Fruit fly (Drosophila melanogaster) whole organism, pupa: ENCODE results near the gene PpV.

ENCODE experiments used
- CG17806 ChIP-seq: fragments of 200-800 bp; sonication (Bioruptor generic); optimal IDR thresholded peaks from 2 replicates; lab custom pipeline; 2018; ENCODE audit warnings: missing biosample characterization, mild to moderate bottlenecking, missing genetic modification characterization, moderate library complexity
- CG32121 ChIP-seq: fragments of 200-800 bp; sonication (Bioruptor generic); IDR thresholded peaks from 2 replicates; pipeline ENCODE4 v1.3.6; 2022; ENCODE audit warnings: missing biosample characterization, missing genetic modification characterization
- CG34367 ChIP-seq: fragments of 200-800 bp; sonication (Bioruptor generic); optimal IDR thresholded peaks from 2 replicates; lab custom pipeline; 2018; ENCODE audit warnings: missing biosample characterization, mild to moderate bottlenecking, missing genetic modification characterization
- CG8159 ChIP-seq: fragments of 200-800 bp; sonication (Bioruptor generic); optimal IDR thresholded peaks from 3 replicates; lab custom pipeline; 2018; ENCODE audit warnings: missing biosample characterization, mild to moderate bottlenecking, missing genetic modification characterization, moderate library complexity
- CG8301 ChIP-seq: fragments of 200-800 bp; sonication (Bioruptor generic); optimal IDR thresholded peaks from 2 replicates; lab custom pipeline; 2018; ENCODE audit warnings: missing biosample characterization, mild to moderate bottlenecking, missing genetic modification characterization
- CG9948 ChIP-seq: fragments of 200-800 bp; sonication (Bioruptor generic); optimal IDR thresholded peaks from 2 replicates; lab custom pipeline; 2018; ENCODE audit warnings: missing biosample characterization, mild to moderate bottlenecking, missing genetic modification characterization, moderate library complexity
- D1 ChIP-seq: fragments of 200-800 bp; sonication (Bioruptor generic); optimal IDR thresholded peaks from 2 replicates; lab custom pipeline; 2018; ENCODE audit warnings: missing biosample characterization, mild to moderate bottlenecking, missing genetic modification characterization, moderate library complexity
- EcR ChIP-seq: fragments of 200-800 bp; sonication (Bioruptor generic); optimal IDR thresholded peaks from 3 replicates; lab custom pipeline; 2019; ENCODE audit warnings: missing biosample characterization, missing genetic modification characterization, mild to moderate bottlenecking, moderate library complexity, missing genetic modification reagents
- Pif1A ChIP-seq: fragments of 200-800 bp; sonication (Bioruptor generic); optimal IDR thresholded peaks from 3 replicates; lab custom pipeline; 2016; ENCODE audit warnings: missing biosample characterization, missing genetic modification characterization
- Snoo ChIP-seq: fragments of 200-800 bp; sonication (Bioruptor generic); optimal IDR thresholded peaks from 3 replicates; lab custom pipeline; 2017; ENCODE audit warnings: missing biosample characterization, mild to moderate bottlenecking, missing genetic modification characterization, inconsistent platforms

dm6 chrX:6358198-6358597 lies 14.5 kb downstream of the PpV start:
- no peak for TF ChIP-seq CG9948
- TF ChIP-seq CG8301 (tag; lab: Kevin White, UChicago) = no peak
- no peak for TF ChIP-seq CG32121
- TF ChIP-seq CG34367 (tag; lab: Kevin White, UChicago) = no peak
- TF ChIP-seq Pif1A (GFP tag; lab: Kevin White, UChicago) = no peak
- no peak for TF ChIP-seq Snoo (tag; lab: Kevin White, UChicago)
- no peak for TF ChIP-seq CG8159 (tag; lab: Kevin White, UChicago)
- TF ChIP-seq CG17806 (tag; lab: Kevin White, UChicago) = no peak
- peak; percentile 22 for TF ChIP-seq EcR (GFP tag; lab: Kevin White, UChicago)
- TF ChIP-seq D1 = no peak
